Fruit fly (Drosophila melanogaster) whole organism, prepupa: ENCODE measurements around the gene Gfat2.

ENCODE experiments used
- Blimp-1 ChIP-seq: fragments of 200-800 bp; sonication (Bioruptor generic); optimal IDR thresholded peaks from 3 replicates; lab custom pipeline; 2017; ENCODE audit warnings: missing biosample characterization, missing genetic modification characterization, mild to moderate bottlenecking, moderate library complexity, missing genetic modification reagents
- CG11294 ChIP-seq: fragments of 200-800 bp; sonication (Bioruptor generic); IDR thresholded peaks from 2 replicates; pipeline ENCODE4 v1.3.6; 2022; ENCODE audit warnings: missing biosample characterization, missing genetic modification characterization
- CG11762 ChIP-seq: fragments of 200-800 bp; sonication (Bioruptor generic); optimal IDR thresholded peaks from 3 replicates; lab custom pipeline; 2016; ENCODE audit warnings: missing biosample characterization, missing genetic modification characterization; ENCODE audit not compliant: insufficient read depth
- CG11902 ChIP-seq: fragments of 200-800 bp; sonication (Bioruptor generic); optimal IDR thresholded peaks from 3 replicates; lab custom pipeline; 2016; ENCODE audit warnings: missing biosample characterization, missing genetic modification characterization
- CG15336 ChIP-seq: fragments of 200-800 bp; sonication (Bioruptor generic); IDR thresholded peaks from 2 replicates; pipeline ENCODE4 v1.3.6; 2022; ENCODE audit warnings: missing biosample characterization, missing genetic modification characterization
- CG1621 ChIP-seq: fragments of 200-800 bp; sonication (Bioruptor generic); optimal IDR thresholded peaks from 3 replicates; lab custom pipeline; 2018; ENCODE audit warnings: missing biosample characterization, mild to moderate bottlenecking, missing genetic modification characterization
- CG31627 ChIP-seq: fragments of 200-800 bp; sonication (Bioruptor generic); optimal IDR thresholded peaks from 3 replicates; lab custom pipeline; 2016; ENCODE audit warnings: missing biosample characterization, missing genetic modification characterization
- CG32006 ChIP-seq: fragments of 200-800 bp; sonication (Bioruptor generic); optimal IDR thresholded peaks from 3 replicates; lab custom pipeline; 2017; ENCODE audit warnings: missing biosample characterization, mild to moderate bottlenecking, missing genetic modification characterization
- CG34406 ChIP-seq: fragments of 200-800 bp; sonication (Bioruptor generic); optimal IDR thresholded peaks from 3 replicates; lab custom pipeline; 2016; ENCODE audit warnings: missing biosample characterization, missing genetic modification characterization
- CG3919 ChIP-seq: fragments of 200-800 bp; sonication (Bioruptor generic); optimal IDR thresholded peaks from 3 replicates; lab custom pipeline; 2016; ENCODE audit warnings: missing biosample characterization, missing genetic modification characterization
- CG6163 ChIP-seq: fragments of 200-800 bp; sonication (Bioruptor generic); IDR thresholded peaks from 3 replicates; pipeline ENCODE4 v1.3.6; 2022; ENCODE audit warnings: missing biosample characterization, missing genetic modification characterization
- CG6276 ChIP-seq: fragments of 200-800 bp; sonication (Bioruptor generic); optimal IDR thresholded peaks from 2 replicates; lab custom pipeline; 2017; ENCODE audit warnings: missing biosample characterization, mild to moderate bottlenecking, missing genetic modification characterization
- CG6854 ChIP-seq: fragments of 200-800 bp; sonication (Bioruptor generic); optimal IDR thresholded peaks from 2 replicates; lab custom pipeline; 2017; ENCODE audit warnings: missing biosample characterization, mild to moderate bottlenecking, missing genetic modification characterization
- CG8119 ChIP-seq: fragments of 200-800 bp; sonication (Bioruptor generic); IDR thresholded peaks from 3 replicates; pipeline ENCODE4 v1.3.6; 2022; ENCODE audit warnings: missing biosample characterization, missing genetic modification characterization
- CG8319 ChIP-seq: fragments of 200-800 bp; sonication (Bioruptor generic); optimal IDR thresholded peaks from 3 replicates; lab custom pipeline; 2016; ENCODE audit warnings: missing biosample characterization, missing genetic modification characterization
- Eip75B ChIP-seq: fragments of 200-800 bp; sonication (Bioruptor generic); optimal IDR thresholded peaks from 3 replicates; lab custom pipeline; 2016; ENCODE audit warnings: missing biosample characterization, missing genetic modification characterization
- Eip78C ChIP-seq: fragments of 200-800 bp; sonication (Bioruptor generic); peaks from one replicate; lab custom pipeline; 2016; ENCODE audit warnings: missing biosample characterization, missing genetic modification characterization
- Ets96B ChIP-seq: fragments of 200-800 bp; optimal IDR thresholded peaks from 2 replicates; lab custom pipeline; 2019; ENCODE audit warnings: missing biosample characterization, mild to moderate bottlenecking, missing genetic modification characterization, moderate library complexity
- Gug ChIP-seq: fragments of 200-800 bp; sonication (Bioruptor generic); IDR thresholded peaks from 2 replicates; pipeline ENCODE4 v1.3.6; 2022; ENCODE audit warnings: missing biosample characterization, missing genetic modification characterization
- Hr4 ChIP-seq: fragments of 200-800 bp; sonication (Bioruptor generic); optimal IDR thresholded peaks from 3 replicates; lab custom pipeline; 2016; ENCODE audit warnings: missing biosample characterization, missing genetic modification characterization
- Lpt ChIP-seq: fragments of 200-800 bp; sonication (Bioruptor generic); optimal IDR thresholded peaks from 3 replicates; lab custom pipeline; 2016; ENCODE audit warnings: missing biosample characterization, missing genetic modification characterization
- Met ChIP-seq: fragments of 200-800 bp; sonication (Bioruptor generic); optimal IDR thresholded peaks from 3 replicates; lab custom pipeline; 2016; ENCODE audit warnings: missing biosample characterization, missing genetic modification characterization
- OdsH ChIP-seq: fragments of 200-800 bp; sonication (Bioruptor generic); optimal IDR thresholded peaks from 3 replicates; lab custom pipeline; 2016; ENCODE audit warnings: missing biosample characterization, missing genetic modification characterization
- Smox ChIP-seq: fragments of 200-800 bp; sonication (Bioruptor generic); optimal IDR thresholded peaks from 3 replicates; lab custom pipeline; 2016; ENCODE audit warnings: missing biosample characterization, missing genetic modification characterization
- Sox102F ChIP-seq: fragments of 200-800 bp; sonication (Bioruptor generic); optimal IDR thresholded peaks from 2 replicates; lab custom pipeline; 2016; ENCODE audit warnings: missing biosample characterization, mild to moderate bottlenecking, missing genetic modification characterization
- Sox14 ChIP-seq: fragments of 200-800 bp; sonication (Bioruptor generic); optimal IDR thresholded peaks from 3 replicates; lab custom pipeline; 2016; ENCODE audit warnings: missing biosample characterization, missing genetic modification characterization
- Sox15 ChIP-seq: fragments of 200-800 bp; sonication (Bioruptor generic); optimal IDR thresholded peaks from 3 replicates; lab custom pipeline; 2016; ENCODE audit warnings: missing biosample characterization, missing genetic modification characterization
- achi ChIP-seq: fragments of 200-800 bp; sonication (Bioruptor generic); optimal IDR thresholded peaks from 3 replicates; lab custom pipeline; 2016; ENCODE audit warnings: missing biosample characterization, missing genetic modification characterization
- dac ChIP-seq: fragments of 200-800 bp; sonication (Bioruptor generic); optimal IDR thresholded peaks from 2 replicates; lab custom pipeline; 2017; ENCODE audit warnings: missing biosample characterization, mild to moderate bottlenecking, missing genetic modification characterization
- dsx ChIP-seq: fragments of 200-800 bp; optimal IDR thresholded peaks from 3 replicates; lab custom pipeline; 2019; ENCODE audit warnings: missing biosample characterization, mild to moderate bottlenecking, missing genetic modification characterization, moderate library complexity; ENCODE audit not compliant: poor library complexity, severe bottlenecking
- eg ChIP-seq: fragments of 200-800 bp; sonication (Bioruptor generic); IDR thresholded peaks from 3 replicates; pipeline ENCODE4 v1.3.6; 2022; ENCODE audit warnings: missing biosample characterization, missing genetic modification characterization
- esn ChIP-seq: fragments of 200-800 bp; sonication (Bioruptor generic); optimal IDR thresholded peaks from 2 replicates; lab custom pipeline; 2016; ENCODE audit warnings: missing biosample characterization, mild to moderate bottlenecking, missing genetic modification characterization, moderate library complexity
- fkh ChIP-seq: fragments of 200-800 bp; sonication (Bioruptor generic); optimal IDR thresholded peaks from 3 replicates; lab custom pipeline; 2017; ENCODE audit warnings: missing biosample characterization, mild to moderate bottlenecking, missing genetic modification characterization, moderate library complexity
- lz ChIP-seq: fragments of 200-800 bp; sonication (Bioruptor generic); optimal IDR thresholded peaks from 3 replicates; lab custom pipeline; 2016; ENCODE audit warnings: missing biosample characterization, missing genetic modification characterization
- net ChIP-seq: fragments of 200-800 bp; sonication (Bioruptor generic); optimal IDR thresholded peaks from 3 replicates; lab custom pipeline; 2016; ENCODE audit warnings: missing biosample characterization, missing genetic modification characterization
- pdm3 ChIP-seq: fragments of 200-800 bp; sonication (Bioruptor generic); optimal IDR thresholded peaks from 3 replicates; lab custom pipeline; 2016; ENCODE audit warnings: missing biosample characterization, missing genetic modification characterization
- spab ChIP-seq: fragments of 200-800 bp; sonication (Bioruptor generic); optimal IDR thresholded peaks from 2 replicates; lab custom pipeline; 2017; ENCODE audit warnings: missing biosample characterization, mild to moderate bottlenecking, missing genetic modification characterization, missing genetic modification reagents
- ss ChIP-seq, 2 experiments: fragments of 200-800 bp; sonication (Bioruptor generic); optimal IDR thresholded peaks; 2 replicates in 1 of 2; 3 replicates in 1 of 2; lab custom pipeline; 2017 to 2018; ENCODE audit warnings: mild to moderate bottlenecking in 2 of 2, missing biosample characterization in 2 of 2, missing genetic modification characterization in 2 of 2, moderate library complexity in 1 of 2
- svp ChIP-seq: fragments of 200-800 bp; sonication (Bioruptor generic); peaks from one replicate; lab custom pipeline; 2016; ENCODE audit warnings: missing biosample characterization, missing genetic modification characterization
- vri ChIP-seq: fragments of 200-800 bp; sonication (Bioruptor generic); optimal IDR thresholded peaks from 3 replicates; lab custom pipeline; 2016; ENCODE audit warnings: missing biosample characterization, mild to moderate bottlenecking, missing genetic modification characterization

Gene Gfat2

DNA sequence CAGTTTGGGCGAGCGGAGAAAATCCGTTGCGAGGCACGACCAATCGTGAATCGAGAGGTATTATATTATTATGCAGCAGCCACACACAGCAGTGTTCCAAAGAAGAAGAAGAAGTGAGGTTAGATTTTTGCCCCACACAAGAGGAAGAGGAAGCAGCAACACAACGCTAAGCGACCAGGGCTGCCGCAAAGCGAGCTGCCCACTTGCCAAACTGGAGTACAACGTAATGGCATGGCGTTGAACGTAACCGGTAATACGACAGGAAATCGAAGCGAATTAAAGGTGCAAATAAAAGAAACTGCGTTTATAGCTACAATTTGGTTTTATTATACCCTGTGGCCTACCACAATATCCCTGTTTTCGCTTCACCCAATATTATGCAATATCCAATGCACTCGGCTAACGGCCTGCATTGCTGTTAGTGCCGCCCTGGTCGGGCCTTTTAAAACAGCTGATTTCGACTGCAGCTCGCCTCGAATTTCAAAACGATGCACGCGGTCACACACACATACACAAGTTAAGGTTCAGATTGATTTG lies 4.0 kb downstream of the Gfat2 start (continued):
- TF ChIP-seq dac (GFP tag; lab: Kevin White, UChicago) (peak; percentile 34), Smox (GFP tag; lab: Kevin White, UChicago) (peak; percentile 71), CG15336 (GFP tag; lab: Robert Waterston, UW) (peak; percentile 32; the same call in 1 of the 2 replicates), Met (GFP tag; lab: Kevin White, UChicago) (peak; percentile 69), esn (GFP tag; lab: Kevin White, UChicago) (peak; percentile 80), CG3919 (peak; percentile 75), CG8319 (peak; percentile 66), spab (GFP tag; lab: Kevin White, UChicago) (no peak), CG6854 (GFP tag; lab: Kevin White, UChicago) (peak; percentile 9), CG31627 (GFP tag; lab: Kevin White, UChicago) (peak; percentile 84), Sox102F (peak; percentile 51), Hr4 (GFP tag; lab: Kevin White, UChicago) (peak; percentile 76), CG34406 (GFP tag; lab: Kevin White, UChicago) (peak; percentile 60), Sox14 (GFP tag; lab: Kevin White, UChicago) (peak; percentile 75), lz (GFP tag; lab: Kevin White, UChicago) (peak; percentile 84), Eip75B (GFP tag; lab: Kevin White, UChicago) (peak; percentile 67), ss (GFP tag; optimal IDR thresholded peaks at IDR 0.05; lab: Kevin White, UChicago) (peak; percentile 3 to 71), dsx (peak; percentile 38), CG32006 (GFP tag; lab: Kevin White, UChicago) (peak; percentile 67)

DNA sequence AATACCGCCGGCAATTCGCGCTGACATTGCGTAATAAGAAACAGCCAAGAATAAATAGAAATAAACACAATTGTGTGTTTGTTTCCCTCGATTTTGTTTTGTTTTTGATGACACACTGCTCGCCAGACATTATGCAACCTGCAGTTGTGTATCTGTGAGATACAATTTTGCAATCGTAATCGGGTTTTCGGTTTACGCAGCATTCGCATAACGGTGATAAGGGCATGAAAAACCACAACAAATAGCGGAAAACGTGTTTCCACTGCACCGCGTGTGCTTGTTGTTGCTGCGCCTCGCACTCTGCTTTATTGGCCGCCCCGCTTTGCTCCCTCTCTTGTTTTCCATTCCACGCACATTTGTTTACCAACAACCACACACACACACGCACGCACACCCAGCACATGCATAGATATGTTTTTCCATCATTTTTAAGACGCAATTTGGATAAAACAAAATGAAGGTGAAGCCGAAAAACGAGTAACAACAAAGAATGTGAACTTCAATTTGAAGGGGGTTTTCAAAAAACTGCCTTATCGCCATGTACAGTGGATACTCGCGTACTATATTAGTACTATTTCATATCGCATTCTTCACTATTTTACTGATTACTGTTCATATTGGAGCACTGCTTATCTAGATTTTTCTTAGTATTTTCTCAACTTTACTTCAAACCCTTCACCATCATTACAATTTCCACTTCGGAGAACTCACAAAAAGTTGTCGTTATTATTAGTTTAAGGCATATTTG lies 6.7 kb downstream of the Gfat2 start:
- TF ChIP-seq CG11294 (GFP tag; lab: Robert Waterston, UW) = no peak
- TF ChIP-seq vri (GFP tag; lab: Kevin White, UChicago) = peak; percentile 71
- no peak for TF ChIP-seq CG8319
- TF ChIP-seq fkh (GFP tag; lab: Kevin White, UChicago) = peak; percentile 38
- no peak for TF ChIP-seq Blimp-1
- TF ChIP-seq Gug (GFP tag; lab: Robert Waterston, UW) = no peak
- TF ChIP-seq CG1621 (tag; lab: Kevin White, UChicago) = no peak
- TF ChIP-seq, all 60 proteins: peak for 2

DNA sequence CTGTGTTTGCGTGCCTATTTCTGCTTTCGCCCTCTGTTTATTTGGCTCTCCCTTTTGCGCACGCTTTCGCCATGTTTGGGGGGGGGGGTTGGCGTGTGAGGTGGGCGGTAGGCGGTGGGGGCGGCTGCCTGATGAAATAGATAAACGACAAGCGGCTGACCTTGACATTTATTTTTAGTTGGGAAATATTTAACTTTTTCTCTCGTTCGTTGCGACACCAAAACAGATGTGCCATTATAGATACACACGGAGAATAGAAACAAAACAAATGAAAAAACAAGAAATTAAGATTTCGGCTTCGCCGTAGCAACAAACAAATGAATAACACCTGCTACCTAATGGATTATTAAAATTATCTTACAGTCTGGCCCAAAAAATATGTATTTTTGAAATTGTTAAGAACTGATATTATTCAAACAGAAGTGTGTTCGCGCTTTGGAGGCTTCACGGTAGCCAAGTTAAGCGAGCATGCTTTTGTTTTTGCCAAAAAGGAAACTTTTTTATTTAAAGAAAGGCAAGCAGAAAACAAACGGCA lies 7.4 kb downstream of the Gfat2 start:
- TF ChIP-seq Sox102F (no peak), CG8119 (GFP tag; lab: Robert Waterston, UW) (peak; percentile 53; the same call in 1 of the 3 replicates), dac (GFP tag; lab: Kevin White, UChicago) (no peak), Gug (GFP tag; lab: Robert Waterston, UW) (peak; percentile 45), CG6276 (peak; percentile 30), CG15336 (GFP tag; lab: Robert Waterston, UW) (peak; percentile 64; the same call in 1 of the 2 replicates), CG11762 (no peak), spab (GFP tag; lab: Kevin White, UChicago) (no peak), Sox15 (GFP tag; lab: Kevin White, UChicago) (no peak), Lpt (GFP tag; lab: Kevin White, UChicago) (peak; percentile 3), pdm3 (GFP tag; lab: Kevin White, UChicago) (peak; percentile 24), Smox (GFP tag; lab: Kevin White, UChicago) (no peak), CG32006 (GFP tag; lab: Kevin White, UChicago) (peak; percentile 51), achi (GFP tag; lab: Kevin White, UChicago) (peak; percentile 32), CG31627 (GFP tag; lab: Kevin White, UChicago) (no peak), CG6163 (GFP tag; lab: Robert Waterston, UW) (0 out of 3 replicates have a peak, but pooled peaks have one; percentile 20), OdsH (GFP tag; lab: Kevin White, UChicago) (peak; percentile 13), Ets96B (tag; lab: Kevin White, UChicago) (no peak), CG11294 (GFP tag; lab: Robert Waterston, UW) (peak; percentile 36; the same call in 1 of the 2 replicates), CG11902 (GFP tag; lab: Kevin White, UChicago) (no peak), fkh (GFP tag; lab: Kevin White, UChicago) (peak; percentile 62), Eip78C (GFP tag; lab: Kevin White, UChicago) (peak; percentile 50), CG3919 (no peak), svp (GFP tag; lab: Kevin White, UChicago) (peak; percentile 67), eg (GFP tag; lab: Robert Waterston, UW) (peak; percentile 70; the same call in 2 of the 3 replicates), net (GFP tag; lab: Kevin White, UChicago) (peak; percentile 10), Hr4 (GFP tag; lab: Kevin White, UChicago) (peak; percentile 61)
